Worm (Caenorhabditis elegans): Measurements from ENCODE around the gene nhr-207.

Gene nhr-207

DNA sequence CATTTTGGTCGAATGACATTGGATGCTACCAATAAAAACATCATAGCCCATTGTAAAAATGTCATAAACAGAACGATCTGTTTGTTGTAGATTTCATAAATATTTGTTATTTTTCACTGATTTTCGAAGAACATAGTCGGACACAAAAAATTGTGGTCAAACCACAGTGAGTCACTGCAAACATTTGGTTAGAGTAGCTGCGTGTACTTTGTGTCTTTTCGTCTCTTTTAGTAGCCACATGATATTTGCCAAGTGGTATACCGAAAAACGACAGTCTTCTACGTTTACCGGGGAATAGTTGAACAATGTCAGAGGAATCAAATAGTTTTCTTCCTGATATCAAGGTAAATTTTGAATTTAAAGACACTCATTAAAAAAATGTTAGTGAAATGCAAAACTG is 4.2 kb upstream of the nhr-207 start, which contains the start of gene nhr-206 (continued):
- no peak for TF ChIP-seq efl-3 (GFP tag; optimal IDR thresholded peaks at IDR 0.05)

ce11 chrV:12094030-12094429 is 1.9 kb upstream of the nhr-207 start, which contains the start of gene nhr-208:
Gene nhr-208 (plus strand): TSS chrV:12094317.
- no peak for TF ChIP-seq pax-3 (tag; optimal IDR thresholded peaks at IDR 0.05)
- peak; percentile 50 for TF ChIP-seq nhr-20 (tag; optimal IDR thresholded peaks at IDR 0.05)
- TF ChIP-seq blmp-1 (tag; optimal IDR thresholded peaks at IDR 0.05): peak; percentile 16
- TF ChIP-seq snu-23 (GFP tag; optimal IDR thresholded peaks at IDR 0.05): peak; percentile 2

DNA sequence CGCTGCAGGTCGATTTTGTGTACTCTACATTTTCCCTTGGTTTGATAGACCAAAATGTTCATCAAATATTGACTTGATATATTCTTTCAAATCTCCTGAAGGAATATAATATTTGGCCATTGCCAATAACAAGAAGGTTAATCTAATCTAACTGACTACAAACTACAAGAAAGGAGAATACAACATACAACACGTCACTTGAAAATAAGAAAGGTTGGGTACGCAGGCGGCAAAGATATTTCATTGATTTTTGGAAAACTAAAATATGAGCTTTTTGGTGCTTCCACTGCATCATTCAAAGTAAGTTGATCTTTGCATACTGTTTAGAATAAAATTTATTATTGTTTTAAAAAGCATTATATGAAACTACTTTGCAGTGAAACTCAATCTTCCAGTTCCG is 2.2 kb downstream of the nhr-207 start, which contains the start of gene nhr-209:
nhr-209 (plus strand) TSS at position 27 of the 400 bp plus-strand sequence.
- TF ChIP-seq lin-13 (GFP tag; optimal IDR thresholded peaks at IDR 0.05) (no peak), skn-1 (tag; optimal IDR thresholded peaks at IDR 0.05) (no peak), elt-3 (tag; optimal IDR thresholded peaks at IDR 0.05) (peak in 1 of 6 experiments; percentile 26), nhr-85 (tag) (peak; percentile 0), efl-1 (optimal IDR thresholded peaks at IDR 0.05) (no peak), efl-1 (GFP tag; optimal IDR thresholded peaks at IDR 0.05 in 1 of 2) (peak in 1 of 2 experiments; percentile 86), nhr-20 (tag; optimal IDR thresholded peaks at IDR 0.05) (peak; percentile 25)

- peak in 1 of 3 experiments; percentile 19 for TF ChIP-seq dpl-1 (GFP tag; optimal IDR thresholded peaks at IDR 0.05)
- peak; percentile 63 for TF ChIP-seq lin-14 (GFP tag; optimal IDR thresholded peaks at IDR 0.05)
- TF ChIP-seq C04F5.9 (tag; optimal IDR thresholded peaks at IDR 0.05): no peak
- TF ChIP-seq isw-1 (GFP tag; IDR thresholded peaks at IDR 0.05): no peak
- no peak for TF ChIP-seq nhr-47 (tag; optimal IDR thresholded peaks at IDR 0.05)
- no peak for TF ChIP-seq F16B12.6 (tag; optimal IDR thresholded peaks at IDR 0.05)
- no peak for TF ChIP-seq sup-37 (GFP tag; optimal IDR thresholded peaks at IDR 0.05)
- no peak for TF ChIP-seq ztf-11 (tag; optimal IDR thresholded peaks at IDR 0.05)
- no peak for TF ChIP-seq dsc-1 (tag; optimal IDR thresholded peaks at IDR 0.05)
- no peak for TF ChIP-seq nhr-28 (tag; optimal IDR thresholded peaks at IDR 0.05)
- no peak; the same call in 1 of the 2 replicates for TF ChIP-seq nhr-19 (GFP tag; conservative IDR thresholded peaks at IDR 0.05)
- no peak for TF ChIP-seq nhr-90 (tag; optimal IDR thresholded peaks at IDR 0.05; ENCODE audit: poor library complexity)
- no peak for TF ChIP-seq hpl-2 (GFP tag; optimal IDR thresholded peaks at IDR 0.05)
- TF ChIP-seq sox-4 (tag; optimal IDR thresholded peaks at IDR 0.05): no peak
- TF ChIP-seq efl-3 (GFP tag; optimal IDR thresholded peaks at IDR 0.05): no peak
- no peak for TF ChIP-seq lin-15B (tag; optimal IDR thresholded peaks at IDR 0.05)
- TF ChIP-seq tbx-2 (tag; optimal IDR thresholded peaks at IDR 0.05): no peak
- no peak for TF ChIP-seq swsn-7 (tag; optimal IDR thresholded peaks at IDR 0.05)
- TF ChIP-seq lin-35 (GFP tag; optimal IDR thresholded peaks at IDR 0.05): peak in 1 of 2 experiments; percentile 8
- TF ChIP-seq ceh-8 (GFP tag; optimal IDR thresholded peaks at IDR 0.05): no peak
- peak in 1 of 2 experiments; percentile 42 for TF ChIP-seq lsy-2 (tag; optimal IDR thresholded peaks at IDR 0.05)
- no peak for TF ChIP-seq jun-1 (tag; optimal IDR thresholded peaks at IDR 0.05)
- no peak for TF ChIP-seq ceh-90 (tag; optimal IDR thresholded peaks at IDR 0.05)
- TF ChIP-seq pag-3 (tag; optimal IDR thresholded peaks at IDR 0.05; ENCODE audit: borderline replicate concordance, insufficient read depth): no peak
- no peak for TF ChIP-seq C16A3.4 (tag; optimal IDR thresholded peaks at IDR 0.05)
- TF ChIP-seq snu-23 (GFP tag; optimal IDR thresholded peaks at IDR 0.05): peak; percentile 30
- TF ChIP-seq irx-1 (tag; optimal IDR thresholded peaks at IDR 0.05): no peak
- TF ChIP-seq nhr-76 (tag; optimal IDR thresholded peaks at IDR 0.05): no peak
- TF ChIP-seq pax-3 (tag; optimal IDR thresholded peaks at IDR 0.05): no peak
- TF ChIP-seq unc-130 (tag; optimal IDR thresholded peaks at IDR 0.05): no peak
- TF ChIP-seq zag-1 (tag; optimal IDR thresholded peaks at IDR 0.05): no peak
- TF ChIP-seq unc-30 (tag; optimal IDR thresholded peaks at IDR 0.05): no peak
- no peak for TF ChIP-seq mef-2 (tag; optimal IDR thresholded peaks at IDR 0.05)
- TF ChIP-seq elt-3 (tag; optimal IDR thresholded peaks at IDR 0.05): no peak
- peak; percentile 54 for TF ChIP-seq zip-4 (GFP tag; optimal IDR thresholded peaks at IDR 0.05)
- peak; percentile 11 for TF ChIP-seq mep-1 (tag; optimal IDR thresholded peaks at IDR 0.05)
- TF ChIP-seq ceh-82 (tag; optimal IDR thresholded peaks at IDR 0.05): no peak
- no peak for TF ChIP-seq hlh-17 (GFP tag; optimal IDR thresholded peaks at IDR 0.05; ENCODE audit: borderline replicate concordance)
- no peak for TF ChIP-seq unc-98 (GFP tag; IDR thresholded peaks at IDR 0.05)
Observed at ce11 chrV:12100794-12101343, 4.9 kb downstream of the nhr-207 start, which contains the start of gene nhr-154. Gene nhr-154 (plus strand): TSS chrV:12101293.

Measured in whole organism, L1 larva.